Worm (Caenorhabditis elegans): ENCODE data around the gene F58H1.7.

DNA sequence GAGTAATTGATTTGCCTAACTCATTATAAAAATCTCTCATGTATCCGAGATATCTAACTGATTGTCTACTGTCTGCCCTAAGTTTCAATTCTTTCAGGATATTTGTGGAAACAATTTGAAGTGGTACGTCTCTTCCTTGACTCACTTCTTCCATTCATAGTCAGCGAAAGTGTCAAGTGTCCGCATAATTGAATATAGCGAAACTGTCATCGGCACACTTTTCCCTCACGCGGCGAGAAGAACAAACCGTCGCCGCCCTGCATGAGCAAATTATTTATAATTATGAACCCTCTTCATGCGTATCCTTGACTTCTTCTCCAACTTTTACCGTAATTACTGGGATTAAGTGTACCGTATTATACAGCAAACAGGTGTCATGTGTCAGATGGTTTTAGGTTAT is 16.0 kb downstream of the F58H1.7 start:
- TF ChIP-seq dmd-4 (tag; optimal IDR thresholded peaks at IDR 0.05): no peak
- no peak for TF ChIP-seq ztf-4 (tag; optimal IDR thresholded peaks at IDR 0.05)
- TF ChIP-seq aly-2 (tag; optimal IDR thresholded peaks at IDR 0.05): no peak
- TF ChIP-seq unc-62 (GFP tag; optimal IDR thresholded peaks at IDR 0.05): no peak
- TF ChIP-seq nhr-129 (tag; optimal IDR thresholded peaks at IDR 0.05): no peak
- no peak for TF ChIP-seq ZK546.5 (tag; optimal IDR thresholded peaks at IDR 0.05)
- no peak for TF ChIP-seq nhr-25 (tag; optimal IDR thresholded peaks at IDR 0.05)
